Fruit fly (Drosophila melanogaster): Measurements from ENCODE around the gene RecQ5.
A peak's percentile ranks its signal among the peaks of the same experiment; 100 is the strongest.

Gene RecQ5

DNA sequence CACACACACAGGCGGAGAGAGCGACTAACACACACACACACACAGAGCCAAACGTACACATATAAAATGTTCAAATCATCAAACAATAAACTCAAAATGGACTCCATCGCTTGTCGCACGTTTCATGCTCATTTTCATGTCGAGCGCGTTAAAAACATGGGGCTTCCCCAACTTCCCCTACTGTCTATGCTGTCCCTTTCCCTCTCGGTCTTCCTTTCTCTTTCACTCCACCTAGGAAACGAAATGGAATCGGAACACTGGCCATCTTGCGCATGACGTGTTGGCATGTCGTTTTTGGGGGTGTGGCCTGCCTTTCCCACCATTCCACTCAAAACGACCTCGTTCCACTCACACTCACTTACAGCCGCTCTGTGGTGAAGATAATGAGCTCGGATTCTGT lies 53.0 kb downstream of the RecQ5 start:
- TF ChIP-seq Dif (GFP tag; optimal IDR thresholded peaks at IDR 0.05; ENCODE audit: partially characterized antibody), result peak; percentile 85
- peak; percentile 13 for TF ChIP-seq Vsx2 (GFP tag; optimal IDR thresholded peaks at IDR 0.05; ENCODE audit: partially characterized antibody)
- peak in 1 of 2 experiments; percentile 54 for TF ChIP-seq dl (GFP tag; optimal IDR thresholded peaks at IDR 0.05; ENCODE audit: insufficient read depth in 1 of 2, partially characterized antibody in 2 of 2)
- no peak for TF ChIP-seq dsf (GFP tag; optimal IDR thresholded peaks at IDR 0.05; ENCODE audit: borderline replicate concordance)
- TF ChIP-seq CG9705 (GFP tag; optimal IDR thresholded peaks at IDR 0.05), result peak; percentile 1
- TF ChIP-seq GATAd (GFP tag; optimal IDR thresholded peaks at IDR 0.05), result no peak
- no peak for TF ChIP-seq Rel (GFP tag; optimal IDR thresholded peaks at IDR 0.05)
- peak; percentile 97 for TF ChIP-seq Rel (tag; optimal IDR thresholded peaks at IDR 0.05)

Data from whole organism, wandering third instar larva.